Worm (Caenorhabditis elegans): ENCODE measurements around the gene mtx-2.
A peak's percentile ranks its signal among the peaks of the same experiment; 100 is the strongest.

Gene mtx-2

DNA sequence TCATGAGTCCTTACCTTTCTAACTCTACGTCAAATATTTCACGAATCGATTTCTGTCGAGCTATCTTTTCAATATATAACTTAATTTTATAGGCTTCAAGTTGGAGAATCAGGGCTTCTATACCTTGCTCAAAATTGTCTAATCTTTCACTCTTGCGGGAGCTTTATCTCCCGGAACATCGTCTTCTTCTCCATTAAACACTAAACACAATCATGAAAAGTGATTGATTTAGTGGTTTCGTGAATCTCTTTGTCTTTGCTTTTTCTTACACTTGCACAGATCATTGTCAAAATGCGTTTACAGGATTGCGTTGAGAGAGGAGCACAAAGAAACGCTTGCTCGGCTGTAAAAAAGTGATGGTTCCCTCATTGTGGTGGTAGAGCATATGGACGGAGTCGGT is 25.0 kb upstream of the mtx-2 start:
- TF ChIP-seq mab-5 (tag; optimal IDR thresholded peaks at IDR 0.05) (peak; percentile 64), sem-4 (tag; optimal IDR thresholded peaks at IDR 0.05) (no peak)

DNA sequence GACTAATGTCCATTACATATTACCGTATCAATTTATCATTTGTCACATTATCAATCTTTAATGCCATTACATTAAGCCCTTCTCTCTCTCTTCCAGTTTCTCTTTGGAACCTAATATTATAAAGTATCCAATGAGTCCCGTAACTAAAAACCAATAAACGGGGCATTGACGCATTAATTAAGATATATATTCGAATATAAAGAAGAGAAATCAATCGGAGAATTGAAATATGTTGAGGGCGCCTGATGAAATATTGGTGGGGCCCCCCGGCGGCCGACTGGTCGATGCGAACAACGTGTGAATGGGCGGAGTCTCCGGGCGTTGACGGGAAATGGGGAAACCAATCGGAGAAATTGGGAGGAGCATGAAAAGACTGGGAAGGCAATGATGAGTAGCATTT is 20.8 kb upstream of the mtx-2 start:
- TF ChIP-seq nhr-21 (tag; optimal IDR thresholded peaks at IDR 0.05) (no peak), mab-5 (tag; optimal IDR thresholded peaks at IDR 0.05) (peak; percentile 98), sem-4 (tag; optimal IDR thresholded peaks at IDR 0.05) (peak; percentile 54), F13H6.1 (tag; optimal IDR thresholded peaks at IDR 0.05) (peak; percentile 9), C34F6.9 (tag; optimal IDR thresholded peaks at IDR 0.05) (peak; percentile 6), lsy-2 (tag; optimal IDR thresholded peaks at IDR 0.05) (peak in 1 of 2 experiments; percentile 68), elt-3 (tag; optimal IDR thresholded peaks at IDR 0.05) (no peak), nhr-129 (tag; optimal IDR thresholded peaks at IDR 0.05) (no peak), nhr-25 (tag; optimal IDR thresholded peaks at IDR 0.05) (peak; percentile 9)

DNA sequence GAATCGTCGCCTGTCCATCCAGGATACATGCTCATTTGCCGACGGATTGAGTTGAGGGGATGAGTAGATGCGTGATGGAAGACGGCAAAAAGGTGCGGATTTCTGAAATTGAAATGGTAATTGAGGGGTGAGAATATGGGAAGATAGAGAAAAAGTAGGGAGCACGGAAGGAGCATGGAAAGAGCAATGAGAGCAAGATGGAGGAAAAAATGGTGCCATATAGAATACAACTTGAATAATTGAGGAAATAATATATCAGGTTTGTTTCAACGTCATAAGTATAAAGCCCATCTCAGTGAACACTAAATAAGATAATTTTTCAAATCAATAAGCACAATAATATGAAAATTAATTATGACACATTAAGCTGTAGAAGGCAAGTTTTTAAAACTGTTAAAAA is 20.0 kb upstream of the mtx-2 start, which contains the start of gene mab-5:
TSS of gene mab-5 (minus strand) at position 101 of the 400 bp plus-strand sequence.
- TF ChIP-seq lin-13 (GFP tag; optimal IDR thresholded peaks at IDR 0.05) (no peak), alr-1 (tag; optimal IDR thresholded peaks at IDR 0.05) (no peak), F13H6.1 (tag; optimal IDR thresholded peaks at IDR 0.05) (no peak)

DNA sequence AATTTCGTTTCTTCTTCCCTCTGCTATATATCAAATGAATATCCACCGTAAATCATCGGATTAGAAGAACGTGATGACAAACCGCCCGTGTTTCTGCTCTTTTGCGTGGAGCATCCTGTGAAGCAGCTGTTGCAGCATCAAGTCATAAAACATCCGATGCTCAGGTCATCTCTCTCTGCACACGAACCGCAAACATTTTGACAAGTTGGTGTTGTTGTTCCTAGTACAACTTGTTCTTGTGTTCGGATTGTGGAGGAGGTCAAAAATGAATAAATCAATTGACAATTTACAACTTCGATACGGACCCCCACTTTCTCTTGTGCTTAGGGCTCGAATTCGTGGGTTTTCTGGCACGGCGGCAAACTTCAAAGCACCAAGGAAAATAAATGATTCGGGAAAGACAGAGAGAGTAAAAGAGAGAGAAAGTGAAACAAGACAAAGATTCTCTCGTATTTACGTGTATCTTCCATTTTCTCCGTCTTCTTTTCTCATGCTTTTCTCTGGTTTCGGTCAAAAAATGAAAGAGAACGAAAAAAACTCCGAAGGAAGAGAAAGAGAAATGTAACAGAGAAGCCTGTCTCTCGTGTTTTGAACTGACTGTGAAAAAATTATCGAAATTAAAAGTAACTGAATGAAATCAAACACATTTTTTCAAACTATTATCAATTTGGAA is 17.3 kb upstream of the mtx-2 start:
- TF ChIP-seq ceh-82 (tag; optimal IDR thresholded peaks at IDR 0.05), result no peak
- TF ChIP-seq mab-5 (tag; optimal IDR thresholded peaks at IDR 0.05), result peak; percentile 96
- no peak for TF ChIP-seq C34F6.9 (tag; optimal IDR thresholded peaks at IDR 0.05)
- TF ChIP-seq ztf-1 (GFP tag; conservative IDR thresholded peaks at IDR 0.05), result no peak
- TF ChIP-seq unc-62 (GFP tag; optimal IDR thresholded peaks at IDR 0.05), result no peak
- TF ChIP-seq nhr-77 (tag; optimal IDR thresholded peaks at IDR 0.05), result no peak
- peak in 1 of 2 experiments; percentile 29 for TF ChIP-seq lsy-2 (tag; optimal IDR thresholded peaks at IDR 0.05)
- TF ChIP-seq dmd-4 (tag; optimal IDR thresholded peaks at IDR 0.05), result no peak
- no peak for TF ChIP-seq nhr-10 (tag; optimal IDR thresholded peaks at IDR 0.05)
- no peak for TF ChIP-seq sma-3 (GFP tag; optimal IDR thresholded peaks at IDR 0.05)
- TF ChIP-seq nhr-23 (tag; optimal IDR thresholded peaks at IDR 0.05), result no peak
- TF ChIP-seq sem-4 (tag; optimal IDR thresholded peaks at IDR 0.05), result no peak
- no peak for TF ChIP-seq egl-27 (tag; optimal IDR thresholded peaks at IDR 0.05)
- TF ChIP-seq ZK546.5 (tag; optimal IDR thresholded peaks at IDR 0.05), result no peak
- TF ChIP-seq nhr-129 (tag; optimal IDR thresholded peaks at IDR 0.05), result peak; percentile 38
- no peak for TF ChIP-seq nhr-237 (tag; optimal IDR thresholded peaks at IDR 0.05)
- no peak for TF ChIP-seq ztf-11 (tag; optimal IDR thresholded peaks at IDR 0.05)
- no peak for TF ChIP-seq peb-1 (tag; optimal IDR thresholded peaks at IDR 0.05)
- TF ChIP-seq unc-39 (tag; optimal IDR thresholded peaks at IDR 0.05), result no peak
- TF ChIP-seq gmeb-1 (tag; optimal IDR thresholded peaks at IDR 0.05), result no peak
- no peak for TF ChIP-seq nhr-12 (tag; optimal IDR thresholded peaks at IDR 0.05)
- no peak for TF ChIP-seq zag-1 (tag; optimal IDR thresholded peaks at IDR 0.05)
- no peak for TF ChIP-seq snpc-4 (tag; optimal IDR thresholded peaks at IDR 0.05)
- no peak for TF ChIP-seq ama-1 (optimal IDR thresholded peaks at IDR 0.05)
- TF ChIP-seq sma-9 (GFP tag; optimal IDR thresholded peaks at IDR 0.05), result no peak
- TF ChIP-seq sma-9 (tag; optimal IDR thresholded peaks at IDR 0.05), result no peak
- no peak for TF ChIP-seq mbf-1 (tag; optimal IDR thresholded peaks at IDR 0.05)
- no peak for TF ChIP-seq aly-2 (tag; optimal IDR thresholded peaks at IDR 0.05)
- no peak for TF ChIP-seq elt-3 (tag; optimal IDR thresholded peaks at IDR 0.05)
- no peak for TF ChIP-seq crh-2 (tag; optimal IDR thresholded peaks at IDR 0.05)
- peak; percentile 63 for TF ChIP-seq unc-55 (GFP tag; optimal IDR thresholded peaks at IDR 0.05)
- TF ChIP-seq lin-13 (GFP tag; optimal IDR thresholded peaks at IDR 0.05), result no peak
- TF ChIP-seq ztf-4 (tag; optimal IDR thresholded peaks at IDR 0.05), result no peak
- TF ChIP-seq skn-1 (tag; optimal IDR thresholded peaks at IDR 0.05), result no peak
- no peak for TF ChIP-seq nhr-25 (tag; optimal IDR thresholded peaks at IDR 0.05)
- TF ChIP-seq alr-1 (tag; optimal IDR thresholded peaks at IDR 0.05), result no peak
- TF ChIP-seq F13H6.1 (tag; optimal IDR thresholded peaks at IDR 0.05), result peak; percentile 19

Measured in whole organism, L2 larva.